Worm (Caenorhabditis elegans) whole organism, L4 larva: ENCODE measurements around the gene fbxc-14.
"Not testable (repeated sequence)": the region's sequence is repeated elsewhere in the genome, so short reads cannot be mapped to it uniquely, and the experiment has no call there.

Experiments used
- F10B5.3 ChIP-seq: sonication (generic microtip); optimal IDR thresholded peaks from 2 replicates; lab custom pipeline; 2016; ENCODE audit warnings: mild to moderate bottlenecking, missing genetic modification characterization, missing compliant biosample characterization
- R02D3.7 ChIP-seq: fragments of 150-350 bp; sonication (generic microtip); optimal IDR thresholded peaks from 3 replicates; lab custom pipeline; 2014; ENCODE audit warnings: missing biosample characterization, missing genetic modification characterization
- T20F7.1 ChIP-seq: fragments of 200-800 bp; sonication (Bioruptor generic); optimal IDR thresholded peaks from 2 replicates; lab custom pipeline; 2018; ENCODE audit warnings: mild to moderate bottlenecking, missing genetic modification characterization, missing compliant biosample characterization
- Y48G9A.11 ChIP-seq: fragments of 200-800 bp; sonication (Bioruptor generic); IDR thresholded peaks from 2 replicates; pipeline ENCODE4 v1.3.6; 2022; ENCODE audit warnings: missing genetic modification reagents, missing genetic modification characterization, missing compliant biosample characterization
- aha-1 ChIP-seq: fragments of 150-350 bp; peaks from one replicate; lab custom pipeline; 2014; ENCODE audit warnings: missing biosample characterization, missing genetic modification characterization
- ceh-44 ChIP-seq: fragments of 200-800 bp; sonication (Bioruptor generic); IDR thresholded peaks from 2 replicates; pipeline ENCODE4 v1.3.6; 2022; ENCODE audit warnings: missing genetic modification reagents, missing genetic modification characterization, missing compliant biosample characterization
- ceh-82 ChIP-seq: sonication (generic microtip); optimal IDR thresholded peaks from 2 replicates; lab custom pipeline; 2017; ENCODE audit warnings: missing biosample characterization, missing genetic modification characterization
- cey-2 ChIP-seq: sonication (generic microtip); optimal IDR thresholded peaks from 3 replicates; lab custom pipeline; 2017; ENCODE audit warnings: missing genetic modification characterization, mild to moderate bottlenecking, missing compliant biosample characterization, antibody characterized with exemption, borderline replicate concordance; ENCODE audit not compliant: insufficient read depth
- daf-12 ChIP-seq: fragments of 150-350 bp; optimal IDR thresholded peaks from 2 replicates; lab custom pipeline; 2014; ENCODE audit warnings: missing biosample characterization, missing genetic modification reagents, missing genetic modification characterization
- daf-19 ChIP-seq: fragments of 200-800 bp; sonication (Bioruptor generic); conservative IDR thresholded peaks from 2 replicates; pipeline ENCODE4 v1.3.6; 2022; ENCODE audit warnings: missing genetic modification characterization, missing compliant biosample characterization
- daf-8 ChIP-seq: fragments of 200-800 bp; sonication (Bioruptor generic); IDR thresholded peaks from 2 replicates; pipeline ENCODE4 v1.3.6; 2022; ENCODE audit warnings: missing genetic modification characterization, missing compliant biosample characterization
- dmd-6 ChIP-seq: fragments of 200-800 bp; sonication (Bioruptor generic); IDR thresholded peaks from 2 replicates; pipeline ENCODE4 v1.3.6; 2022; ENCODE audit warnings: missing genetic modification reagents, missing genetic modification characterization, missing compliant biosample characterization
- fkh-10 ChIP-seq: fragments of 150-350 bp; optimal IDR thresholded peaks from 2 replicates; lab custom pipeline; 2014; ENCODE audit warnings: missing biosample characterization, missing genetic modification reagents, missing genetic modification characterization
- fos-1 ChIP-seq: fragments of 150-350 bp; optimal IDR thresholded peaks from 2 replicates; lab custom pipeline; 2014; ENCODE audit warnings: missing biosample characterization, missing genetic modification characterization
- hif-1 ChIP-seq, 2 experiments: sonication (generic microtip); optimal IDR thresholded peaks; 2 replicates each; lab custom pipeline; 2016 to 2017; ENCODE audit warnings: missing compliant biosample characterization in 2 of 2, missing genetic modification characterization in 2 of 2, missing genetic modification reagents in 2 of 2, missing genotype in 2 of 2, mild to moderate bottlenecking in 1 of 2
- lin-29 ChIP-seq: fragments of 200-800 bp; sonication (Bioruptor generic); IDR thresholded peaks from 2 replicates; pipeline ENCODE4 v1.3.6; 2022; ENCODE audit warnings: missing genetic modification reagents, missing genetic modification characterization, missing compliant biosample characterization
- lin-38 ChIP-seq: fragments of 200-800 bp; sonication (Bioruptor generic); IDR thresholded peaks from 2 replicates; pipeline ENCODE4 v1.3.6; 2022; ENCODE audit warnings: missing genetic modification reagents, missing genetic modification characterization, missing compliant biosample characterization
- lsy-2 ChIP-seq, 2 experiments: fragments of 150-350 bp in 1 of 2; sonication (generic microtip) in 1 of 2; optimal IDR thresholded peaks; 2 replicates each; lab custom pipeline; 2014 to 2017; ENCODE audit warnings: missing biosample characterization in 2 of 2, missing genetic modification characterization in 2 of 2
- mep-1 ChIP-seq: fragments of 150-350 bp; sonication (generic microtip); optimal IDR thresholded peaks from 3 replicates; lab custom pipeline; 2014; ENCODE audit warnings: missing biosample characterization, missing genetic modification characterization
- mxl-2 ChIP-seq: fragments of 200-800 bp; sonication (Bioruptor generic); conservative IDR thresholded peaks from 2 replicates; pipeline ENCODE4 v1.3.6; 2022; ENCODE audit warnings: missing genetic modification reagents, missing genetic modification characterization, missing compliant biosample characterization
- nhr-10 ChIP-seq: fragments of 150-350 bp; optimal IDR thresholded peaks from 2 replicates; lab custom pipeline; 2014; ENCODE audit warnings: missing biosample characterization, missing genetic modification characterization
- nhr-25 ChIP-seq: sonication (generic microtip); optimal IDR thresholded peaks from 2 replicates; lab custom pipeline; 2017; ENCODE audit warnings: missing genetic modification characterization, mild to moderate bottlenecking, missing compliant biosample characterization, antibody characterized with exemption, moderate library complexity, borderline replicate concordance; ENCODE audit not compliant: insufficient read depth
- nhr-28 ChIP-seq: fragments of 150-350 bp; optimal IDR thresholded peaks from 2 replicates; lab custom pipeline; 2014; ENCODE audit warnings: missing biosample characterization, missing genetic modification characterization
- nhr-76 ChIP-seq: fragments of 150-350 bp; optimal IDR thresholded peaks from 2 replicates; lab custom pipeline; 2014; ENCODE audit warnings: missing biosample characterization, missing genetic modification characterization
- sdz-12 ChIP-seq: fragments of 200-800 bp; sonication (Bioruptor generic); optimal IDR thresholded peaks from 2 replicates; lab custom pipeline; 2018; ENCODE audit warnings: mild to moderate bottlenecking, missing genetic modification characterization, missing compliant biosample characterization
- set-16 ChIP-seq: fragments of 200-800 bp; sonication (Bioruptor generic); IDR thresholded peaks from 2 replicates; pipeline ENCODE4 v1.3.6; 2022; ENCODE audit warnings: missing genetic modification reagents, missing genetic modification characterization, missing compliant biosample characterization
- snpc-4 ChIP-seq: fragments of 150-350 bp; optimal IDR thresholded peaks from 2 replicates; lab custom pipeline; 2014; ENCODE audit warnings: missing biosample characterization, missing genetic modification characterization
- unc-39 ChIP-seq: sonication (generic microtip); optimal IDR thresholded peaks from 2 replicates; lab custom pipeline; 2017; ENCODE audit warnings: missing biosample characterization, missing genetic modification characterization
- unc-62 ChIP-seq, 3 experiments: fragments of 150-350 bp in 1 of 3; sonication (generic microtip); optimal IDR thresholded peaks in 2 of 3; peaks in 1 of 3; 1 replicate in 1 of 3; 2 replicates in 2 of 3; lab custom pipeline; 2014 to 2017; ENCODE audit warnings: missing biosample characterization in 3 of 3, missing genetic modification characterization in 3 of 3, missing genetic modification reagents in 3 of 3, missing genotype in 1 of 3
- zfp-2 ChIP-seq: sonication (generic microtip); optimal IDR thresholded peaks from 2 replicates; lab custom pipeline; 2016; ENCODE audit warnings: mild to moderate bottlenecking, missing genetic modification characterization, missing compliant biosample characterization
- ztf-11 ChIP-seq: fragments of 150-350 bp; optimal IDR thresholded peaks from 2 replicates; lab custom pipeline; 2014; ENCODE audit warnings: missing biosample characterization, missing genetic modification characterization

The fbxc-14 gene

ce11 chrII:950374-950773 is 23.7 kb upstream of the fbxc-14 start:
- TF ChIP-seq daf-12 (tag; lab: Kevin White, UChicago) (no peak), snpc-4 (no peak), nhr-76 (tag; lab: Kevin White, UChicago) (no peak), cey-2 (tag; lab: Kevin White, UChicago) (no peak), Y48G9A.11 (GFP tag; lab: Robert Waterston, UW) (no peak), set-16 (no peak), daf-8 (GFP tag; lab: Robert Waterston, UW) (no peak)

- TF ChIP-seq nhr-25 (no peak), daf-12 (tag; lab: Kevin White, UChicago) (no peak), T20F7.1 (GFP tag; lab: Kevin White, UChicago) (no peak), ceh-82 (tag; lab: Kevin White, UChicago) (no peak), lin-38 (no peak), sdz-12 (no peak), ceh-44 (GFP tag; lab: Robert Waterston, UW) (no peak), lin-29 (GFP tag; lab: Robert Waterston, UW) (no peak), unc-39 (no peak), snpc-4 (no peak), nhr-10 (tag; lab: Kevin White, UChicago) (no peak), fkh-10 (GFP tag; lab: Kevin White, UChicago) (no peak), F10B5.3 (tag; lab: Kevin White, UChicago) (no peak), hif-1 (tag; optimal IDR thresholded peaks at IDR 0.05; lab: Kevin White, UChicago) (no peak), mxl-2 (no peak), R02D3.7 (tag; lab: Kevin White, UChicago) (no peak)
These were observed 21.0 kb upstream of the fbxc-14 start for ce11 chrII:953052-953451.

ce11 chrII:954626-955025 is 19.5 kb upstream of the fbxc-14 start, which contains the start of gene fbxc-7:
fbxc-7 (plus strand) TSS chrII:954926.
- peak; percentile 29 for TF ChIP-seq nhr-28 (tag; lab: Kevin White, UChicago)

- no peak for TF ChIP-seq fos-1
- TF ChIP-seq aha-1: peak; percentile 74
These were observed 15.5 kb upstream of the fbxc-14 start, which contains the start of gene sdz-4 for ce11 chrII:958618-959017. sdz-4 (plus strand) TSS chrII:958918.

ce11 chrII:960218-960617 is 13.9 kb upstream of the fbxc-14 start, which contains the start of the genes C32B5.18 and C32B5.7:
C32B5.18 (plus strand) TSS chrII:960518.
C32B5.7 (plus strand) TSS chrII:960528.
- TF ChIP-seq aha-1 (peak; percentile 76), daf-19 (GFP tag; lab: Robert Waterston, UW) (no peak)

- TF ChIP-seq unc-62 (GFP tag; optimal IDR thresholded peaks at IDR 0.05 in 1 of 2; lab: Kevin White, UChicago) (peak in 1 of 2 experiments; percentile 16), unc-62 (tag; optimal IDR thresholded peaks at IDR 0.05; lab: Kevin White, UChicago) (no peak), ztf-11 (tag; lab: Kevin White, UChicago) (no peak), dmd-6 (GFP tag; lab: Robert Waterston, UW) (no peak)
These were observed 12.1 kb upstream of the fbxc-14 start, which contains the start of gene C32B5.13 for ce11 chrII:961961-962360. C32B5.13 (minus strand) TSS chrII:962061.

DNA sequence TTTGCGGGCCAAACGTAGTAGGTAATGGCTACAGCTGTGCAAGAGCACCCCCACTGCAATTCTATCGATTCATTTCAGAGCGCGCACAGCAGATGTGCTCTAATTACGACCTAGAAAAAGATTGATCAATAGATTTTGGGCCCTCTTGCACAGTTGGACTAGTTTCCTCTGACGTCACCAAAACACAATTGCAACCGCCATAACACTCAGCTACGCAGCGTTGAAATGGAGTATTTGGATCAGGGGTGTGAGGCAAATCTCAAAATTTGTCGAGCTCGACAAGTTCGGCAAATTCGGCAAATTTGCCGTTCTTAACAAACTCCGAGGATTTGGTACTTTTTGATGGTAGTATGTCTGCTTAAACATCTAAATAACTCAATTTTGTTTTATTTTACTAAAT is 7.1 kb upstream of the fbxc-14 start, which contains the start of gene fbxc-18:
fbxc-18 (minus strand) TSS at position 101 of the 400 bp plus-strand sequence.
- TF ChIP-seq lsy-2 (tag; optimal IDR thresholded peaks at IDR 0.05; lab: Kevin White, UChicago); mep-1 (tag; lab: Kevin White, UChicago); zfp-2 (tag; lab: Kevin White, UChicago): not testable (repeated sequence)
- TF ChIP-seq, all 104 proteins: peak for 0; not testable (repeated sequence) for 104
